Fruit fly (Drosophila melanogaster) whole organism, embryonic: ENCODE data around the gene UQCR-14L.

Experiments used
- CG10366 ChIP-seq: fragments of 200-800 bp; sonication (Bioruptor generic); IDR thresholded peaks from 2 replicates; pipeline ENCODE4 v1.3.6; 2022; ENCODE audit warnings: missing biosample characterization, missing genetic modification characterization
- CG12071 ChIP-seq: fragments of 200-800 bp; sonication (Bioruptor generic); optimal IDR thresholded peaks from 3 replicates; lab custom pipeline; 2018; ENCODE audit warnings: missing biosample characterization, mild to moderate bottlenecking, missing genetic modification characterization
- CG15073 ChIP-seq: fragments of 200-800 bp; sonication (Bioruptor generic); optimal IDR thresholded peaks from 2 replicates; lab custom pipeline; 2016; ENCODE audit warnings: missing biosample characterization, missing genetic modification characterization
- CG1529 ChIP-seq: fragments of 200-800 bp; sonication (Bioruptor generic); optimal IDR thresholded peaks from 3 replicates; lab custom pipeline; 2018; ENCODE audit warnings: missing biosample characterization, missing genetic modification characterization
- CG15601 ChIP-seq: fragments of 200-800 bp; sonication (Bioruptor generic); optimal IDR thresholded peaks from 3 replicates; lab custom pipeline; 2019; ENCODE audit warnings: missing biosample characterization, mild to moderate bottlenecking, missing genetic modification characterization, moderate library complexity
- CG16779 ChIP-seq: fragments of 200-800 bp; sonication (Bioruptor generic); IDR thresholded peaks from 2 replicates; pipeline ENCODE4 v1.3.6; 2022; ENCODE audit warnings: missing biosample characterization, missing genetic modification characterization
- CG2120 ChIP-seq: fragments of 200-800 bp; sonication (Bioruptor generic); optimal IDR thresholded peaks from 3 replicates; lab custom pipeline; 2016; ENCODE audit warnings: missing biosample characterization, missing genetic modification characterization
- CG32772 ChIP-seq: fragments of 200-800 bp; sonication (Bioruptor generic); IDR thresholded peaks from 2 replicates; pipeline ENCODE4 v1.3.6; 2022; ENCODE audit warnings: missing biosample characterization, missing genetic modification characterization
- CG4360 ChIP-seq: fragments of 200-800 bp; sonication (Bioruptor generic); IDR thresholded peaks from 2 replicates; pipeline ENCODE4 v1.3.6; 2022; ENCODE audit warnings: missing biosample characterization, missing genetic modification characterization
- CG4404 ChIP-seq: fragments of 200-800 bp; sonication (Bioruptor generic); IDR thresholded peaks from 2 replicates; pipeline ENCODE4 v1.3.6; 2022; ENCODE audit warnings: missing biosample characterization, missing genetic modification characterization
- CG6791 ChIP-seq: fragments of 200-800 bp; sonication (Bioruptor generic); IDR thresholded peaks from 3 replicates; pipeline ENCODE4 v1.3.6; 2022; ENCODE audit warnings: missing biosample characterization, missing genetic modification characterization; ENCODE audit not compliant: partially characterized antibody
- CG6813 ChIP-seq: fragments of 200-800 bp; sonication (Bioruptor generic); optimal IDR thresholded peaks from 2 replicates; lab custom pipeline; 2017; ENCODE audit warnings: missing biosample characterization, missing genetic modification characterization, mild to moderate bottlenecking, moderate library complexity, missing genetic modification reagents
- CG8478 ChIP-seq: fragments of >200 bp; optimal IDR thresholded peaks from 2 replicates; lab custom pipeline; 2018
- CG8924 ChIP-seq: fragments of 200-800 bp; optimal IDR thresholded peaks from 3 replicates; lab custom pipeline; 2019; ENCODE audit warnings: missing biosample characterization, mild to moderate bottlenecking, missing genetic modification characterization, moderate library complexity
- CG9609 ChIP-seq: fragments of 200-800 bp; sonication (Bioruptor generic); optimal IDR thresholded peaks from 3 replicates; lab custom pipeline; 2016; ENCODE audit warnings: missing biosample characterization, missing genetic modification characterization
- CG9797 ChIP-seq: fragments of 200-800 bp; sonication (Bioruptor generic); optimal IDR thresholded peaks from 3 replicates; lab custom pipeline; 2018; ENCODE audit warnings: missing biosample characterization, mild to moderate bottlenecking, missing genetic modification characterization
- CG9932 ChIP-seq: fragments of 200-800 bp; sonication (Bioruptor generic); IDR thresholded peaks from 2 replicates; pipeline ENCODE4 v1.3.6; 2022; ENCODE audit warnings: missing biosample characterization, missing genetic modification characterization
- D19A ChIP-seq: fragments of 200-800 bp; optimal IDR thresholded peaks from 3 replicates; lab custom pipeline; 2019; ENCODE audit warnings: missing biosample characterization, mild to moderate bottlenecking, missing genetic modification characterization, moderate library complexity
- Dbx ChIP-seq: fragments of 200-800 bp; sonication (Bioruptor generic); IDR thresholded peaks from 3 replicates; pipeline ENCODE4 v1.3.6; 2022; ENCODE audit warnings: missing biosample characterization, missing genetic modification characterization
- Doc2 ChIP-seq: fragments of 200-800 bp; sonication (Bioruptor generic); IDR thresholded peaks from 2 replicates; pipeline ENCODE4 v1.3.6; 2022; ENCODE audit warnings: missing biosample characterization, missing genetic modification characterization
- Ets97D ChIP-seq: fragments of 200-800 bp; sonication (Bioruptor generic); optimal IDR thresholded peaks from 3 replicates; lab custom pipeline; 2016; ENCODE audit warnings: missing biosample characterization, missing genetic modification characterization
- Gug ChIP-seq: fragments of 200-800 bp; sonication (Bioruptor generic); IDR thresholded peaks from 4 replicates; pipeline ENCODE4 v1.3.6; 2022; ENCODE audit warnings: missing biosample characterization, missing genetic modification characterization
- Hsf ChIP-seq: fragments of 200-800 bp; sonication (Bioruptor generic); optimal IDR thresholded peaks from 3 replicates; lab custom pipeline; 2016; ENCODE audit warnings: missing biosample characterization, missing genetic modification characterization
- Max ChIP-seq: fragments of 200-800 bp; sonication (Bioruptor generic); optimal IDR thresholded peaks from 2 replicates; lab custom pipeline; 2016; ENCODE audit warnings: missing biosample characterization, mild to moderate bottlenecking, missing genetic modification characterization
- Neu2 ChIP-seq: fragments of 200-800 bp; sonication (Bioruptor generic); optimal IDR thresholded peaks from 3 replicates; lab custom pipeline; 2016; ENCODE audit warnings: missing biosample characterization, missing genetic modification characterization, borderline replicate concordance
- Optix ChIP-seq: fragments of 200-800 bp; sonication (Bioruptor generic); IDR thresholded peaks from 3 replicates; pipeline ENCODE4 v1.3.6; 2022; ENCODE audit warnings: missing biosample characterization, missing genetic modification characterization
- Ptx1 ChIP-seq: fragments of 200-800 bp; sonication (Bioruptor generic); IDR thresholded peaks from 2 replicates; pipeline ENCODE4 v1.3.6; 2022; ENCODE audit warnings: missing biosample characterization, missing genetic modification characterization
- Six4 ChIP-seq: fragments of 200-800 bp; sonication (Bioruptor generic); optimal IDR thresholded peaks from 2 replicates; lab custom pipeline; 2016; ENCODE audit warnings: missing biosample characterization, missing genetic modification characterization
- ase ChIP-seq: fragments of 200-800 bp; sonication (Bioruptor generic); IDR thresholded peaks from 3 replicates; pipeline ENCODE4 v1.3.6; 2022; ENCODE audit warnings: missing biosample characterization, missing genetic modification characterization
- bcd ChIP-seq: fragments of 200-800 bp; sonication (Bioruptor generic); optimal IDR thresholded peaks from 2 replicates; lab custom pipeline; 2017; ENCODE audit warnings: missing biosample characterization, mild to moderate bottlenecking, missing genetic modification characterization
- bowl ChIP-seq: fragments of 200-800 bp; sonication (Bioruptor generic); IDR thresholded peaks from 2 replicates; pipeline ENCODE4 v1.3.6; 2022; ENCODE audit warnings: missing biosample characterization, missing genetic modification characterization
- br ChIP-seq: fragments of >200 bp; optimal IDR thresholded peaks from 2 replicates; lab custom pipeline; 2017
- dati ChIP-seq: fragments of 200-800 bp; sonication (Bioruptor generic); IDR thresholded peaks from 2 replicates; pipeline ENCODE4 v1.3.6; 2022; ENCODE audit warnings: missing biosample characterization, missing genetic modification characterization
- gcm2 ChIP-seq: fragments of 200-800 bp; sonication (Bioruptor generic); optimal IDR thresholded peaks from 2 replicates; lab custom pipeline; 2016; ENCODE audit warnings: missing biosample characterization, missing genetic modification characterization
- gt ChIP-seq: fragments of 200-800 bp; sonication (Bioruptor generic); IDR thresholded peaks from 2 replicates; pipeline ENCODE4 v1.3.6; 2022; ENCODE audit warnings: missing biosample characterization, missing genetic modification characterization
- hb ChIP-seq: fragments of 200-800 bp; sonication (Bioruptor generic); IDR thresholded peaks from 3 replicates; pipeline ENCODE4 v1.3.6; 2022; ENCODE audit warnings: missing biosample characterization, missing genetic modification characterization; ENCODE audit not compliant: partially characterized antibody
- hkb ChIP-seq, 2 experiments: fragments of 200-800 bp in 1 of 2; fragments of >200 bp in 1 of 2; sonication (Bioruptor generic) in 1 of 2; IDR thresholded peaks in 1 of 2; optimal IDR thresholded peaks in 1 of 2; 2 replicates each; pipeline versions ENCODE4 v1.3.6 to Lab custom; 2017 to 2022; ENCODE audit warnings: missing biosample characterization in 1 of 2, missing genetic modification characterization in 1 of 2
- inv ChIP-seq: fragments of 200-800 bp; sonication (Bioruptor generic); IDR thresholded peaks from 2 replicates; pipeline ENCODE4 v1.3.6; 2022; ENCODE audit warnings: missing biosample characterization, missing genetic modification characterization; ENCODE audit not compliant: partially characterized antibody
- jing ChIP-seq: fragments of 200-800 bp; sonication (Bioruptor generic); optimal IDR thresholded peaks from 2 replicates; lab custom pipeline; 2018; ENCODE audit warnings: missing biosample characterization, mild to moderate bottlenecking, missing genetic modification characterization
- maf-S ChIP-seq: fragments of 200-800 bp; sonication (Bioruptor generic); optimal IDR thresholded peaks from 2 replicates; lab custom pipeline; 2016; ENCODE audit warnings: missing biosample characterization, missing genetic modification characterization
- nerfin-2 ChIP-seq: fragments of 200-800 bp; sonication (Bioruptor generic); IDR thresholded peaks from 2 replicates; pipeline ENCODE4 v1.3.6; 2022; ENCODE audit warnings: missing biosample characterization, missing genetic modification characterization; ENCODE audit not compliant: partially characterized antibody
- org-1 ChIP-seq: fragments of 200-800 bp; sonication (Bioruptor generic); optimal IDR thresholded peaks from 2 replicates; lab custom pipeline; 2017; ENCODE audit warnings: missing biosample characterization, missing genetic modification characterization
- peb ChIP-seq: fragments of 200-800 bp; sonication (Bioruptor generic); IDR thresholded peaks from 2 replicates; pipeline ENCODE4 v1.3.6; 2022; ENCODE audit warnings: missing biosample characterization, missing genetic modification characterization
- run ChIP-seq: fragments of 200-800 bp; sonication (Bioruptor generic); optimal IDR thresholded peaks from 3 replicates; lab custom pipeline; 2018; ENCODE audit warnings: missing biosample characterization, mild to moderate bottlenecking, missing genetic modification characterization
- scrt ChIP-seq: fragments of 200-800 bp; sonication (Bioruptor generic); optimal IDR thresholded peaks from 2 replicates; lab custom pipeline; 2018; ENCODE audit warnings: missing biosample characterization, mild to moderate bottlenecking, missing genetic modification characterization, moderate library complexity
- twi ChIP-seq: fragments of 200-800 bp; optimal IDR thresholded peaks from 2 replicates; lab custom pipeline; 2019; ENCODE audit warnings: missing biosample characterization, mild to moderate bottlenecking, missing genetic modification characterization, moderate library complexity
- vfl ChIP-seq: fragments of 200-800 bp; sonication (Bioruptor generic); optimal IDR thresholded peaks from 2 replicates; lab custom pipeline; 2016; ENCODE audit warnings: missing biosample characterization, missing genetic modification characterization
- wdn ChIP-seq: fragments of 200-800 bp; sonication (Bioruptor generic); IDR thresholded peaks from 2 replicates; pipeline ENCODE4 v1.3.6; 2022; ENCODE audit warnings: missing biosample characterization, missing genetic modification characterization
- zen ChIP-seq: fragments of 200-800 bp; sonication (Bioruptor generic); optimal IDR thresholded peaks from 3 replicates; lab custom pipeline; 2018; ENCODE audit warnings: missing biosample characterization, mild to moderate bottlenecking, missing genetic modification characterization, moderate library complexity

Gene UQCR-14L

dm6 chr3R:28339654-28340605, 46.1 kb downstream of the UQCR-14L start, which contains the start of the genes Gfat2 and Moca-cyp (continued):
- 0 out of 2 replicates have a peak, but pooled peaks have one; percentile 35 for TF ChIP-seq CG4360
- TF ChIP-seq bowl (GFP tag; lab: Robert Waterston, UW): no peak
- TF ChIP-seq CG4404: peak; percentile 40; the same call in 1 of the 2 replicates
- TF ChIP-seq CG8924 (tag; lab: Kevin White, UChicago): peak; percentile 80
- TF ChIP-seq CG1529: peak; percentile 12
- TF ChIP-seq CG8478 (lab: Kevin White, UChicago): no peak
- TF ChIP-seq run (tag; lab: Kevin White, UChicago): no peak
- peak; percentile 71 for TF ChIP-seq CG10366 (GFP tag; lab: Robert Waterston, UW)
- TF ChIP-seq inv (GFP tag; lab: Robert Waterston, UW): peak; percentile 65
- TF ChIP-seq D19A (tag; lab: Kevin White, UChicago): peak; percentile 50
- peak; percentile 52 for TF ChIP-seq twi (tag; lab: Kevin White, UChicago)
- peak; percentile 75 for TF ChIP-seq CG6791 (GFP tag; lab: Robert Waterston, UW)
- TF ChIP-seq Doc2 (GFP tag; lab: Robert Waterston, UW): no peak
- no peak for TF ChIP-seq Neu2 (GFP tag; lab: Kevin White, UChicago)
- TF ChIP-seq Six4: peak; percentile 36
- peak; percentile 61; the same call in 1 of the 2 replicates for TF ChIP-seq Ptx1 (GFP tag; lab: Robert Waterston, UW)
- no peak for TF ChIP-seq hb (GFP tag; lab: Robert Waterston, UW)
- peak; percentile 79 for TF ChIP-seq CG9797 (GFP tag; lab: Kevin White, UChicago)
- peak; percentile 15 for TF ChIP-seq jing
- TF ChIP-seq Max (GFP tag; lab: Kevin White, UChicago): peak; percentile 59
- TF ChIP-seq CG16779 (GFP tag; lab: Robert Waterston, UW): peak; percentile 18; the same call in 1 of the 2 replicates
- TF ChIP-seq CG15073 (GFP tag; lab: Kevin White, UChicago): no peak
- no peak for TF ChIP-seq gcm2 (GFP tag; lab: Kevin White, UChicago)
- no peak for TF ChIP-seq vfl (GFP tag; lab: Kevin White, UChicago)
- no peak for TF ChIP-seq peb (GFP tag; lab: Robert Waterston, UW)
- peak; percentile 64 for TF ChIP-seq CG32772 (GFP tag; lab: Robert Waterston, UW)
- peak; percentile 59 for TF ChIP-seq CG2120 (GFP tag; lab: Kevin White, UChicago)
- peak; percentile 23 for TF ChIP-seq Hsf (GFP tag; lab: Kevin White, UChicago)
- TF ChIP-seq scrt (GFP tag; lab: Kevin White, UChicago): peak; percentile 38
- TF ChIP-seq bcd (GFP tag; lab: Kevin White, UChicago): peak; percentile 59
- 0 out of 2 replicates have a peak, but pooled peaks have one; percentile 25 for TF ChIP-seq dati
- TF ChIP-seq ase (GFP tag; lab: Robert Waterston, UW): no peak
- no peak for TF ChIP-seq CG9609 (GFP tag; lab: Kevin White, UChicago)
- TF ChIP-seq Optix (GFP tag; lab: Robert Waterston, UW): no peak
- no peak for TF ChIP-seq hkb (optimal IDR thresholded peaks at IDR 0.05; lab: Kevin White, UChicago)
- TF ChIP-seq hkb (GFP tag; IDR thresholded peaks at IDR 0.05; lab: Robert Waterston, UW): peak; percentile 46
- no peak for TF ChIP-seq Ets97D (GFP tag; lab: Kevin White, UChicago)
- TF ChIP-seq CG15601 (tag; lab: Kevin White, UChicago): peak; percentile 33
- peak; percentile 57 for TF ChIP-seq CG6813
- no peak for TF ChIP-seq br (lab: Kevin White, UChicago)
- TF ChIP-seq Gug (GFP tag; lab: Robert Waterston, UW): peak; percentile 36; the same call in 1 of the 4 replicates
- no peak for TF ChIP-seq gt (GFP tag; lab: Robert Waterston, UW)
- TF ChIP-seq wdn: no peak; the same call in 1 of the 2 replicates
- peak; percentile 69 for TF ChIP-seq CG12071
- peak; percentile 51; the same call in 1 of the 3 replicates for TF ChIP-seq Dbx (GFP tag; lab: Robert Waterston, UW)
- peak; percentile 76 for TF ChIP-seq CG9932 (GFP tag; lab: Robert Waterston, UW)
- TF ChIP-seq maf-S (GFP tag; lab: Kevin White, UChicago): no peak
- no peak for TF ChIP-seq nerfin-2
- no peak for TF ChIP-seq org-1 (GFP tag; lab: Kevin White, UChicago)
- TF ChIP-seq zen: no peak
